Fruit fly (Drosophila melanogaster): ENCODE data around the gene modSP.

Gene modSP

dm6 chr3R:16650950-16651349 lies 4.5 kb downstream of the modSP start, which contains the start of gene Mettl4 (continued):
- TF ChIP-seq CG14860 (GFP tag; IDR thresholded peaks at IDR 0.05; ENCODE audit: partially characterized antibody) (peak; percentile 51; the same call in 1 of the 3 replicates), hbn (GFP tag; IDR thresholded peaks at IDR 0.05; ENCODE audit: partially characterized antibody) (peak; percentile 61), inv (GFP tag; IDR thresholded peaks at IDR 0.05; ENCODE audit: partially characterized antibody) (0 out of 2 replicates have a peak, but pooled peaks have one; percentile 9), CG3995 (GFP tag; optimal IDR thresholded peaks at IDR 0.05) (peak; percentile 64), crp (GFP tag; optimal IDR thresholded peaks at IDR 0.05) (peak in 1 of 2 experiments; percentile 65), vnd (GFP tag; IDR thresholded peaks at IDR 0.05; ENCODE audit: partially characterized antibody) (peak; percentile 54; the same call in 1 of the 3 replicates), CG14710 (tag; optimal IDR thresholded peaks at IDR 0.05) (peak; percentile 21), trem (tag; optimal IDR thresholded peaks at IDR 0.05) (peak; percentile 16), CG10565 (GFP tag; optimal IDR thresholded peaks at IDR 0.05) (no peak), unc-4 (GFP tag; IDR thresholded peaks at IDR 0.05; ENCODE audit: partially characterized antibody) (peak; percentile 65), H2.0 (GFP tag; IDR thresholded peaks at IDR 0.05) (no peak), Myb (GFP tag; optimal IDR thresholded peaks at IDR 0.05) (peak; percentile 24), E2f2 (GFP tag; IDR thresholded peaks at IDR 0.05) (peak; percentile 92), fd96Cb (tag; optimal IDR thresholded peaks at IDR 0.05) (no peak), HLH3B (GFP tag; IDR thresholded peaks at IDR 0.05) (no peak), HLH4C (GFP tag; IDR thresholded peaks at IDR 0.05; ENCODE audit: partially characterized antibody) (peak; percentile 74), Sry-δ (GFP tag; optimal IDR thresholded peaks at IDR 0.05) (peak; percentile 62), CG16863 (GFP tag; optimal IDR thresholded peaks at IDR 0.05) (no peak), Ets97D (GFP tag; optimal IDR thresholded peaks at IDR 0.05) (peak; percentile 47), CG10267 (tag; optimal IDR thresholded peaks at IDR 0.05) (peak; percentile 4), MBD-R2 (GFP tag; IDR thresholded peaks at IDR 0.05) (peak; percentile 62), chn (GFP tag; optimal IDR thresholded peaks at IDR 0.05) (no peak), sima (GFP tag; optimal IDR thresholded peaks at IDR 0.05) (no peak)

DNA sequence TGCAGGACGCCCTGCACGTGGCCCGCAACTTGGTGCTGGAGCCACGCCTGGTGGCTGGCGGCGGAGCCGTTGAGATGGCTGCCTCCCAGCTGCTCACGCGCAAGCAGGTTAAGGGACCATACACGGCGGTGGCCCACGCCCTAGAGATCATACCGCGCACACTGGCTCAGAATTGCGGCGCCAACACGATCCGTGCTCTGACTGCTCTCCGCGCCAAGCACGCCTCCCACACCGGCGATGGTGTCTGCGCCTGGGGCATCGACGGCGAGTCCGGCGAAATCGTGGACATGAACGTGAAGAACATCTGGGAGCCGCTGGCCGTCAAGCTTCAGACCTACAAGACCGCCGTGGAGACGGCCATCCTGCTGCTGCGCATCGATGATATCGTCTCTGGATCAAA lies 6.2 kb downstream of the modSP start:
- TF ChIP-seq CG8359 (GFP tag; optimal IDR thresholded peaks at IDR 0.05; ENCODE audit: borderline replicate concordance) (no peak), Hr51 (GFP tag; optimal IDR thresholded peaks at IDR 0.05) (no peak), CG6791 (GFP tag; IDR thresholded peaks at IDR 0.05; ENCODE audit: partially characterized antibody) (0 out of 3 replicates have a peak, but pooled peaks have one; percentile 30), CG4360 (GFP tag; IDR thresholded peaks at IDR 0.05) (no peak), Dad (GFP tag; optimal IDR thresholded peaks at IDR 0.05) (no peak), Dbx (GFP tag; IDR thresholded peaks at IDR 0.05) (peak; percentile 34; the same call in 1 of the 3 replicates), Ets65A (GFP tag) (peak; percentile 63), Med (GFP tag) (peak; percentile 66), Rfx (GFP tag; IDR thresholded peaks at IDR 0.05) (0 out of 2 replicates have a peak, but pooled peaks have one; percentile 9), CG1603 (tag; optimal IDR thresholded peaks at IDR 0.05) (no peak), CG3847 (GFP tag; IDR thresholded peaks at IDR 0.05) (no peak), hbn (GFP tag; IDR thresholded peaks at IDR 0.05; ENCODE audit: partially characterized antibody) (0 out of 2 replicates have a peak, but pooled peaks have one; percentile 0), Abd-B (GFP tag; optimal IDR thresholded peaks at IDR 0.05) (no peak)

DNA sequence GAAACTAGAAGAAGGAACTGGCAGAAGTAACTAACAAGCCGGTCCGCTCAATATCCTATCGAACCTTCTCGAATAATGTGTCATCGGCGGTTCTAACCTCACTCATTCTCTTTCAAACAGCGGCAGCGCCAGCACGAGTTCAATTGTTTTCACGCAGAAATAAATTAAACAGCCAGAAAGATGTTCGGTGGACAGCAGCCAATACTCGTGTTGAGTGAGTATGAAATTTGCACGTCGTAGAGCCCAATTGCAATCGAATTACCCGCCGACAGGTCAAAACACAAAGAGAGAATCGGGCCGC lies 7.8 kb downstream of the modSP start:
- peak in 1 of 2 experiments; percentile 24 for TF ChIP-seq Trl (optimal IDR thresholded peaks at IDR 0.05)
- no peak for TF ChIP-seq Trl (GFP tag; optimal IDR thresholded peaks at IDR 0.05)
- peak; percentile 39 for TF ChIP-seq Dp (GFP tag; optimal IDR thresholded peaks at IDR 0.05)
- no peak for TF ChIP-seq PHDP (tag; optimal IDR thresholded peaks at IDR 0.05)
- TF ChIP-seq fru (optimal IDR thresholded peaks at IDR 0.05) = no peak
- TF ChIP-seq her (GFP tag; optimal IDR thresholded peaks at IDR 0.05) = no peak
- no peak for TF ChIP-seq Neu2 (GFP tag; optimal IDR thresholded peaks at IDR 0.05; ENCODE audit: borderline replicate concordance)
- TF ChIP-seq CG10209 (GFP tag; optimal IDR thresholded peaks at IDR 0.05) = no peak
- TF ChIP-seq Sry-δ (GFP tag; optimal IDR thresholded peaks at IDR 0.05) = peak; percentile 36
- TF ChIP-seq CG13287 (GFP tag; IDR thresholded peaks at IDR 0.05; ENCODE audit: partially characterized antibody) = peak; percentile 22; the same call in 1 of the 2 replicates
- no peak for TF ChIP-seq CG11695 (GFP tag; IDR thresholded peaks at IDR 0.05)
- TF ChIP-seq NC2α (GFP tag; optimal IDR thresholded peaks at IDR 0.05) = no peak
- TF ChIP-seq Sin3A (optimal IDR thresholded peaks at IDR 0.05) = peak; percentile 53
- no peak for TF ChIP-seq CG5953 (GFP tag; IDR thresholded peaks at IDR 0.05)
- no peak for TF ChIP-seq cas (GFP tag; IDR thresholded peaks at IDR 0.05)
- TF ChIP-seq nom (GFP tag; optimal IDR thresholded peaks at IDR 0.05) = peak; percentile 50
